Worm (Caenorhabditis elegans) whole organism, young adult: ENCODE results near the gene K08F4.5.

Experiments
- B0019.2 ChIP-seq: fragments of 200-800 bp; sonication (Bioruptor generic); conservative IDR thresholded peaks from 2 replicates; pipeline ENCODE4 v1.3.6; 2022; ENCODE audit warnings: missing genetic modification reagents, missing genetic modification characterization, missing compliant biosample characterization
- B0261.1 ChIP-seq: sonication (generic microtip); optimal IDR thresholded peaks from 2 replicates; lab custom pipeline; 2016; ENCODE audit warnings: mild to moderate bottlenecking, missing genetic modification characterization, moderate library complexity, missing compliant biosample characterization
- F33H1.4 ChIP-seq: fragments of 200-800 bp; sonication (Bioruptor generic); IDR thresholded peaks from 2 replicates; pipeline ENCODE4 v1.3.6; 2022; ENCODE audit warnings: missing genetic modification reagents, missing genetic modification characterization, missing compliant biosample characterization
- F37B4.10 ChIP-seq: fragments of 200-800 bp; sonication (Bioruptor generic); IDR thresholded peaks from 2 replicates; pipeline ENCODE4 v1.3.6; 2022; ENCODE audit warnings: missing genetic modification characterization, missing compliant biosample characterization
- F39B2.1 ChIP-seq: fragments of 200-800 bp; sonication (Bioruptor generic); IDR thresholded peaks from 2 replicates; pipeline ENCODE4 v1.3.6; 2022; ENCODE audit warnings: missing genetic modification reagents, missing genetic modification characterization, missing compliant biosample characterization
- F52B5.7 ChIP-seq: sonication (generic microtip); optimal IDR thresholded peaks from 2 replicates; lab custom pipeline; 2016; ENCODE audit warnings: mild to moderate bottlenecking, missing genetic modification characterization, missing compliant biosample characterization
- K11D2.4 ChIP-seq: fragments of 200-800 bp; sonication (Bioruptor generic); IDR thresholded peaks from 2 replicates; pipeline ENCODE4 v1.3.6; 2022; ENCODE audit warnings: missing genetic modification reagents, missing genetic modification characterization, missing compliant biosample characterization
- T07F8.4 ChIP-seq: sonication (generic microtip); optimal IDR thresholded peaks from 2 replicates; lab custom pipeline; 2016; ENCODE audit warnings: mild to moderate bottlenecking, missing genetic modification characterization, moderate library complexity, missing compliant biosample characterization
- T26A5.8 ChIP-seq: sonication (generic microtip); optimal IDR thresholded peaks from 2 replicates; lab custom pipeline; 2016; ENCODE audit warnings: missing genetic modification characterization, missing compliant biosample characterization
- Y53G8AR.9 ChIP-seq: fragments of 200-800 bp; sonication (Bioruptor generic); conservative IDR thresholded peaks from 2 replicates; pipeline ENCODE4 v1.3.6; 2022; ENCODE audit warnings: missing genetic modification reagents, missing genetic modification characterization, missing compliant biosample characterization
- Y79H2A.3 ChIP-seq: fragments of 200-800 bp; sonication (Bioruptor generic); conservative IDR thresholded peaks from 2 replicates; pipeline ENCODE4 v1.3.6; 2022; ENCODE audit warnings: missing genetic modification reagents, missing genetic modification characterization, missing compliant biosample characterization
- ZK185.1 ChIP-seq: sonication (generic microtip); optimal IDR thresholded peaks from 2 replicates; lab custom pipeline; 2016; ENCODE audit warnings: mild to moderate bottlenecking, missing genetic modification characterization, missing compliant biosample characterization; ENCODE audit not compliant: poor library complexity, severe bottlenecking
- akir-1 ChIP-seq: fragments of 200-800 bp; sonication (Bioruptor generic); optimal IDR thresholded peaks from 2 replicates; lab custom pipeline; 2018; ENCODE audit warnings: mild to moderate bottlenecking, missing genetic modification characterization, moderate library complexity, missing compliant biosample characterization
- ama-1 ChIP-seq, 3 experiments: fragments of 150-350 bp in 1 of 3; sonication (generic microtip) in 2 of 3; optimal IDR thresholded peaks; 2 replicates each; lab custom pipeline; 2014 to 2018; ENCODE audit warnings: missing biosample characterization in 2 of 3, missing genetic modification characterization in 2 of 3, missing genetic modification reagents in 2 of 3
- aptf-2 ChIP-seq: fragments of 200-800 bp; sonication (Bioruptor generic); conservative IDR thresholded peaks from 2 replicates; pipeline ENCODE4 v1.3.6; 2022; ENCODE audit warnings: missing genetic modification reagents, missing genetic modification characterization, missing compliant biosample characterization
- aptf-3 ChIP-seq: fragments of 200-800 bp; sonication (Bioruptor generic); IDR thresholded peaks from 2 replicates; pipeline ENCODE4 v1.3.6; 2022; ENCODE audit warnings: missing genetic modification characterization, missing compliant biosample characterization
- attf-5 ChIP-seq: fragments of 200-800 bp; sonication (Bioruptor generic); optimal IDR thresholded peaks from 2 replicates; lab custom pipeline; 2018; ENCODE audit warnings: mild to moderate bottlenecking, missing genetic modification characterization, missing compliant biosample characterization
- attf-6 ChIP-seq: fragments of 200-800 bp; sonication (Bioruptor generic); IDR thresholded peaks from 2 replicates; pipeline ENCODE4 v1.3.6; 2022; ENCODE audit warnings: missing genetic modification reagents, missing genetic modification characterization, missing compliant biosample characterization
- ceh-58 ChIP-seq: fragments of 200-800 bp; sonication (Bioruptor generic); IDR thresholded peaks from 2 replicates; pipeline ENCODE4 v1.3.6; 2022; ENCODE audit warnings: missing genetic modification characterization, missing compliant biosample characterization
- chd-7 ChIP-seq: sonication (generic microtip); optimal IDR thresholded peaks from 2 replicates; lab custom pipeline; 2016; ENCODE audit warnings: mild to moderate bottlenecking, missing genetic modification characterization, moderate library complexity, missing compliant biosample characterization
- dox-1 ChIP-seq: fragments of 200-800 bp; sonication (Bioruptor generic); IDR thresholded peaks from 2 replicates; pipeline ENCODE4 v1.3.6; 2022; ENCODE audit warnings: missing genetic modification reagents, missing genetic modification characterization, missing compliant biosample characterization
- dpff-1 ChIP-seq: sonication (generic microtip); optimal IDR thresholded peaks from 2 replicates; lab custom pipeline; 2017; ENCODE audit warnings: mild to moderate bottlenecking, missing genetic modification characterization, missing compliant biosample characterization
- efl-1 ChIP-seq: fragments of 150-350 bp; optimal IDR thresholded peaks from 2 replicates; lab custom pipeline; 2014; ENCODE audit warnings: missing biosample characterization, missing genetic modification reagents, missing genetic modification characterization
- egl-44 ChIP-seq: fragments of 200-800 bp; sonication (Bioruptor generic); IDR thresholded peaks from 2 replicates; pipeline ENCODE4 v1.3.6; 2022; ENCODE audit warnings: missing genetic modification reagents, missing genetic modification characterization, missing compliant biosample characterization
- hlh-26 ChIP-seq: fragments of 200-800 bp; sonication (Bioruptor generic); conservative IDR thresholded peaks from 2 replicates; pipeline ENCODE4 v1.3.6; 2022; ENCODE audit warnings: missing genetic modification reagents, missing genetic modification characterization, missing compliant biosample characterization
- hmg-20 ChIP-seq: fragments of 200-800 bp; sonication (Bioruptor generic); IDR thresholded peaks from 2 replicates; pipeline ENCODE4 v1.3.6; 2022; ENCODE audit warnings: missing genetic modification reagents, missing genetic modification characterization, missing compliant biosample characterization
- hrde-1 ChIP-seq: sonication (generic microtip); optimal IDR thresholded peaks from 2 replicates; lab custom pipeline; 2016; ENCODE audit warnings: missing genetic modification characterization, mild to moderate bottlenecking, missing compliant biosample characterization, moderate library complexity, missing genotype, missing genetic modification reagents, borderline replicate concordance
- hsf-1 ChIP-seq: fragments of 200-800 bp; sonication (Bioruptor generic); IDR thresholded peaks from 2 replicates; pipeline ENCODE4 v1.3.6; 2022; ENCODE audit warnings: missing genetic modification reagents, missing genetic modification characterization, missing compliant biosample characterization
- lir-1 ChIP-seq: fragments of 200-800 bp; sonication (Bioruptor generic); conservative IDR thresholded peaks from 2 replicates; pipeline ENCODE4 v1.3.6; 2022; ENCODE audit warnings: missing genetic modification reagents, missing genetic modification characterization, missing compliant biosample characterization
- lsl-1 ChIP-seq: fragments of 200-800 bp; sonication (Bioruptor generic); optimal IDR thresholded peaks from 2 replicates; lab custom pipeline; 2018; ENCODE audit warnings: mild to moderate bottlenecking, missing genetic modification characterization, moderate library complexity, missing compliant biosample characterization
- lsy-27 ChIP-seq: sonication (generic microtip); optimal IDR thresholded peaks from 2 replicates; lab custom pipeline; 2017; ENCODE audit warnings: missing genetic modification characterization, mild to moderate bottlenecking, missing compliant biosample characterization, antibody characterized with exemption, missing genotype, borderline replicate concordance; ENCODE audit not compliant: insufficient read depth
- mel-28 ChIP-seq: sonication (generic microtip); optimal IDR thresholded peaks from 2 replicates; lab custom pipeline; 2016; ENCODE audit warnings: borderline replicate concordance, mild to moderate bottlenecking, missing genetic modification characterization, missing compliant biosample characterization
- mes-4 ChIP-seq: sonication (generic microtip); optimal IDR thresholded peaks from 2 replicates; lab custom pipeline; 2016; ENCODE audit warnings: missing genotype, missing genetic modification characterization, missing compliant biosample characterization
- nfya-2 ChIP-seq: fragments of 200-800 bp; sonication (Bioruptor generic); IDR thresholded peaks from 2 replicates; pipeline ENCODE4 v1.3.6; 2022; ENCODE audit warnings: missing genetic modification reagents, missing genetic modification characterization, missing compliant biosample characterization
- nfyb-1 ChIP-seq: fragments of 200-800 bp; sonication (Bioruptor generic); IDR thresholded peaks from 2 replicates; pipeline ENCODE4 v1.3.6; 2022; ENCODE audit warnings: missing genetic modification reagents, missing genetic modification characterization, missing compliant biosample characterization
- nhr-120 ChIP-seq: fragments of 200-800 bp; sonication (Bioruptor generic); IDR thresholded peaks from 2 replicates; pipeline ENCODE4 v1.3.6; 2022; ENCODE audit warnings: missing genetic modification characterization, missing compliant biosample characterization
- nhr-80 ChIP-seq: sonication (generic microtip); optimal IDR thresholded peaks from 2 replicates; lab custom pipeline; 2016; ENCODE audit warnings: missing genetic modification characterization, missing compliant biosample characterization
- nhr-90 ChIP-seq: sonication (generic microtip); optimal IDR thresholded peaks from 2 replicates; lab custom pipeline; 2016; ENCODE audit warnings: missing genotype, mild to moderate bottlenecking, missing genetic modification characterization, missing compliant biosample characterization
- pbrm-1 ChIP-seq: fragments of 200-800 bp; sonication (Bioruptor generic); IDR thresholded peaks from 2 replicates; pipeline ENCODE4 v1.3.6; 2022; ENCODE audit warnings: missing genetic modification reagents, missing genetic modification characterization, missing compliant biosample characterization
- rcor-1 ChIP-seq: fragments of 200-800 bp; sonication (Bioruptor generic); IDR thresholded peaks from 2 replicates; pipeline ENCODE4 v1.3.6; 2022; ENCODE audit warnings: missing genetic modification reagents, missing genetic modification characterization, missing compliant biosample characterization
- sea-2 ChIP-seq: fragments of 200-800 bp; sonication (Bioruptor generic); IDR thresholded peaks from 2 replicates; pipeline ENCODE4 v1.3.6; 2022; ENCODE audit warnings: missing genetic modification characterization, missing compliant biosample characterization
- snpc-1.1 ChIP-seq: sonication (generic microtip); optimal IDR thresholded peaks from 2 replicates; lab custom pipeline; 2017; ENCODE audit warnings: missing genetic modification characterization, mild to moderate bottlenecking, missing compliant biosample characterization, antibody characterized with exemption, moderate library complexity, missing genotype, missing genetic modification reagents; ENCODE audit not compliant: insufficient read depth
- sptf-2 ChIP-seq: fragments of 200-800 bp; sonication (Bioruptor generic); optimal IDR thresholded peaks from 2 replicates; lab custom pipeline; 2018; ENCODE audit warnings: mild to moderate bottlenecking, missing genetic modification characterization, missing compliant biosample characterization
- tbp1 ChIP-seq: fragments of 200-800 bp; sonication (Bioruptor generic); optimal IDR thresholded peaks from 2 replicates; lab custom pipeline; 2018; ENCODE audit warnings: mild to moderate bottlenecking, missing genetic modification characterization, missing compliant biosample characterization
- tlf-1 ChIP-seq: fragments of 200-800 bp; sonication (Bioruptor generic); optimal IDR thresholded peaks from 2 replicates; lab custom pipeline; 2018; ENCODE audit warnings: mild to moderate bottlenecking, missing genetic modification characterization, missing compliant biosample characterization
- xnd-1 ChIP-seq: sonication (generic microtip); optimal IDR thresholded peaks from 2 replicates; lab custom pipeline; 2016; ENCODE audit warnings: missing genotype, missing genetic modification reagents, missing genetic modification characterization, missing compliant biosample characterization
- zfh-2 ChIP-seq: fragments of 200-800 bp; sonication (Bioruptor generic); conservative IDR thresholded peaks from 2 replicates; pipeline ENCODE4 v1.3.6; 2022; ENCODE audit warnings: missing genetic modification reagents, missing genetic modification characterization, missing compliant biosample characterization
- zim-3 ChIP-seq: sonication (generic microtip); optimal IDR thresholded peaks from 2 replicates; lab custom pipeline; 2017; ENCODE audit warnings: mild to moderate bottlenecking, missing genetic modification characterization, moderate library complexity, missing compliant biosample characterization
- ztf-22 ChIP-seq: fragments of 200-800 bp; sonication (Bioruptor generic); optimal IDR thresholded peaks from 2 replicates; lab custom pipeline; 2018; ENCODE audit warnings: mild to moderate bottlenecking, missing genetic modification characterization, moderate library complexity, missing compliant biosample characterization

K08F4.5 gene

DNA sequence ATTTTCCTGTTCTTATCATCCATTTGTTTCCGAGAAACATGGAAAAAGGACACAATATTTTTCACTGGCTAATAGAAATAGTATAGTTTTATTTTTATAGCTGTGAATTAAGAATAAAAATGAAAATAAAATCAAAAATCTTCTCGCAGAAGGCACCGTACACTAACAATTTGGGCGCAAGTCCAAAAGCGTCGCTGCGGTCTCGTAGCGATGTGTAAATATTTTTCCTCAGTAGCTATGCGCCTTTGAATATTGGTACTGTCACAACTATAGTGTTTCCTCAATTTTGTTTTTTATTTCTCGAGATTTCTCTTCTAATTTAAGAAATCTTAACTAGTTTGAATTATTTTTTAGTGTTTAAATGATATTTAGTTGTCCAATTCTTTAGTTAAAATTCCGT is 21.3 kb upstream of the K08F4.5 start (continued):
- TF ChIP-seq nhr-120 (GFP tag; lab: Robert Waterston, UW) (no peak), mes-4 (no peak), chd-7 (tag; lab: Kevin White, UChicago) (no peak), B0019.2 (GFP tag; lab: Robert Waterston, UW) (no peak), pbrm-1 (GFP tag; lab: Robert Waterston, UW) (peak; percentile 42; the same call in 1 of the 2 replicates), sptf-2 (GFP tag; lab: Kevin White, UChicago) (no peak), dox-1 (GFP tag; lab: Robert Waterston, UW) (0 out of 2 replicates have a peak, but pooled peaks have one; percentile 30), egl-44 (GFP tag; lab: Robert Waterston, UW) (no peak), aptf-2 (GFP tag; lab: Robert Waterston, UW) (no peak), attf-5 (GFP tag; lab: Kevin White, UChicago) (no peak), aptf-3 (GFP tag; lab: Robert Waterston, UW) (no peak), ama-1 (optimal IDR thresholded peaks at IDR 0.05; lab: Kevin White, UChicago) (no peak), ama-1 (GFP tag; optimal IDR thresholded peaks at IDR 0.05; lab: Kevin White, UChicago) (no peak), F52B5.7 (tag; lab: Kevin White, UChicago) (no peak), xnd-1 (tag; lab: Kevin White, UChicago) (peak; percentile 80), lsl-1 (GFP tag; lab: Kevin White, UChicago) (peak; percentile 95), tlf-1 (GFP tag; lab: Kevin White, UChicago) (no peak), ceh-58 (GFP tag; lab: Robert Waterston, UW) (no peak), zim-3 (no peak), F37B4.10 (no peak), attf-6 (no peak), rcor-1 (GFP tag; lab: Robert Waterston, UW) (no peak), sea-2 (GFP tag; lab: Robert Waterston, UW) (no peak), B0261.1 (tag; lab: Kevin White, UChicago) (no peak), efl-1 (GFP tag; lab: Kevin White, UChicago) (no peak), F39B2.1 (GFP tag; lab: Robert Waterston, UW) (no peak), Y79H2A.3 (no peak), T26A5.8 (tag; lab: Kevin White, UChicago) (no peak), hmg-20 (no peak), lir-1 (GFP tag; lab: Robert Waterston, UW) (no peak), F33H1.4 (GFP tag; lab: Robert Waterston, UW) (peak; percentile 90), ZK185.1 (tag; lab: Kevin White, UChicago) (no peak), K11D2.4 (no peak), hsf-1 (GFP tag; lab: Robert Waterston, UW) (no peak), Y53G8AR.9 (GFP tag; lab: Robert Waterston, UW) (no peak), tbp1 (GFP tag; lab: Kevin White, UChicago) (no peak), hlh-26 (no peak), snpc-1.1 (tag; lab: Kevin White, UChicago) (no peak), hrde-1 (tag; lab: Kevin White, UChicago) (no peak), ztf-22 (no peak), mel-28 (tag; lab: Kevin White, UChicago) (no peak), nfya-2 (no peak), zfh-2 (GFP tag; lab: Robert Waterston, UW) (no peak), nhr-80 (tag; lab: Kevin White, UChicago) (no peak), dpff-1 (no peak), T07F8.4 (tag; lab: Kevin White, UChicago) (no peak), nhr-90 (no peak), lsy-27 (tag; lab: Kevin White, UChicago) (no peak), akir-1 (no peak), nfyb-1 (GFP tag; lab: Robert Waterston, UW) (no peak)
